Worm (Caenorhabditis elegans) whole organism, L4 larva: Measurements from ENCODE around the gene ric-8.

Experiments used
- F10B5.3 ChIP-seq: sonication (generic microtip); optimal IDR thresholded peaks from 2 replicates; lab custom pipeline; 2016; ENCODE audit warnings: mild to moderate bottlenecking, missing genetic modification characterization, missing compliant biosample characterization
- F26F4.8 ChIP-seq: fragments of 200-800 bp; sonication (Bioruptor generic); conservative IDR thresholded peaks from 2 replicates; pipeline ENCODE4 v1.3.6; 2022; ENCODE audit warnings: missing genetic modification characterization, missing compliant biosample characterization
- F44E2.7 ChIP-seq: fragments of 200-800 bp; sonication (Bioruptor generic); IDR thresholded peaks from 2 replicates; pipeline ENCODE4 v2.1.2; 2022; ENCODE audit warnings: missing genetic modification characterization, missing compliant biosample characterization
- F49E8.2 ChIP-seq: sonication (generic microtip); optimal IDR thresholded peaks from 2 replicates; lab custom pipeline; 2016; ENCODE audit warnings: missing compliant biosample characterization, mild to moderate bottlenecking, missing genetic modification characterization, borderline replicate concordance
- T20F7.1 ChIP-seq: fragments of 200-800 bp; sonication (Bioruptor generic); optimal IDR thresholded peaks from 2 replicates; lab custom pipeline; 2018; ENCODE audit warnings: mild to moderate bottlenecking, missing genetic modification characterization, missing compliant biosample characterization
- Y105C5A.15 ChIP-seq: fragments of 200-800 bp; sonication (Bioruptor generic); IDR thresholded peaks from 2 replicates; pipeline ENCODE4 v1.3.6; 2022; ENCODE audit warnings: missing genetic modification characterization, missing compliant biosample characterization
- Y48G9A.11 ChIP-seq: fragments of 200-800 bp; sonication (Bioruptor generic); IDR thresholded peaks from 2 replicates; pipeline ENCODE4 v1.3.6; 2022; ENCODE audit warnings: missing genetic modification reagents, missing genetic modification characterization, missing compliant biosample characterization
- aha-1 ChIP-seq: fragments of 150-350 bp; peaks from one replicate; lab custom pipeline; 2014; ENCODE audit warnings: missing biosample characterization, missing genetic modification characterization
- ceh-20 ChIP-seq: fragments of 200-800 bp; sonication (Bioruptor generic); IDR thresholded peaks from 2 replicates; pipeline ENCODE4 v1.3.6; 2022; ENCODE audit warnings: missing genetic modification reagents, missing genetic modification characterization, missing compliant biosample characterization
- ceh-32 ChIP-seq: sonication (generic microtip); optimal IDR thresholded peaks from 2 replicates; lab custom pipeline; 2016; ENCODE audit warnings: mild to moderate bottlenecking, missing genetic modification characterization, missing compliant biosample characterization; ENCODE audit not compliant: poor library complexity
- daf-12 ChIP-seq: fragments of 150-350 bp; optimal IDR thresholded peaks from 2 replicates; lab custom pipeline; 2014; ENCODE audit warnings: missing biosample characterization, missing genetic modification reagents, missing genetic modification characterization
- daf-16 ChIP-seq, 3 experiments: sonication (generic microtip); optimal IDR thresholded peaks; 2 replicates each; lab custom pipeline; 2016 to 2017; ENCODE audit warnings: missing genetic modification characterization in 3 of 3, missing genetic modification reagents in 3 of 3, mild to moderate bottlenecking in 2 of 3, missing compliant biosample characterization in 2 of 3, missing biosample characterization in 1 of 3, moderate library complexity in 1 of 3
- daf-8 ChIP-seq: fragments of 200-800 bp; sonication (Bioruptor generic); IDR thresholded peaks from 2 replicates; pipeline ENCODE4 v1.3.6; 2022; ENCODE audit warnings: missing genetic modification characterization, missing compliant biosample characterization
- dmd-8 ChIP-seq: fragments of 200-800 bp; sonication (Bioruptor generic); IDR thresholded peaks from 2 replicates; pipeline ENCODE4 v1.3.6; 2022; ENCODE audit warnings: missing genetic modification characterization, missing compliant biosample characterization
- dpl-1 ChIP-seq: fragments of 150-350 bp; optimal IDR thresholded peaks from 2 replicates; lab custom pipeline; 2014; ENCODE audit warnings: missing biosample characterization, missing genetic modification reagents, missing genetic modification characterization
- duxl-1 ChIP-seq: sonication (generic microtip); optimal IDR thresholded peaks from 2 replicates; lab custom pipeline; 2016; ENCODE audit warnings: mild to moderate bottlenecking, missing genetic modification characterization, moderate library complexity, missing compliant biosample characterization; ENCODE audit not compliant: poor library complexity
- fkh-10 ChIP-seq: fragments of 150-350 bp; optimal IDR thresholded peaks from 2 replicates; lab custom pipeline; 2014; ENCODE audit warnings: missing biosample characterization, missing genetic modification reagents, missing genetic modification characterization
- gei-8 ChIP-seq: fragments of 200-800 bp; sonication (Bioruptor generic); optimal IDR thresholded peaks from 2 replicates; lab custom pipeline; 2018; ENCODE audit warnings: mild to moderate bottlenecking, missing genetic modification characterization, missing compliant biosample characterization
- hmg-1.1 ChIP-seq: fragments of 200-800 bp; sonication (Bioruptor generic); IDR thresholded peaks from 2 replicates; pipeline ENCODE4 v1.3.6; 2022; ENCODE audit warnings: missing genetic modification reagents, missing genetic modification characterization, missing compliant biosample characterization
- jun-1 ChIP-seq: fragments of 150-350 bp; optimal IDR thresholded peaks from 2 replicates; lab custom pipeline; 2014; ENCODE audit warnings: missing biosample characterization, missing genetic modification reagents, missing genetic modification characterization
- lim-7 ChIP-seq: fragments of 200-800 bp; sonication (Bioruptor generic); IDR thresholded peaks from 2 replicates; pipeline ENCODE4 v1.3.6; 2022; ENCODE audit warnings: missing genetic modification characterization, missing compliant biosample characterization
- lin-15B ChIP-seq: fragments of 150-350 bp; sonication (generic microtip); optimal IDR thresholded peaks from 3 replicates; lab custom pipeline; 2014; ENCODE audit warnings: missing biosample characterization, missing genetic modification characterization
- lin-38 ChIP-seq: fragments of 200-800 bp; sonication (Bioruptor generic); IDR thresholded peaks from 2 replicates; pipeline ENCODE4 v1.3.6; 2022; ENCODE audit warnings: missing genetic modification reagents, missing genetic modification characterization, missing compliant biosample characterization
- madf-9 ChIP-seq: fragments of 200-800 bp; sonication (Bioruptor generic); conservative IDR thresholded peaks from 2 replicates; pipeline ENCODE4 v1.3.6; 2022; ENCODE audit warnings: missing genetic modification reagents, missing genetic modification characterization, missing compliant biosample characterization
- mep-1 ChIP-seq: fragments of 150-350 bp; sonication (generic microtip); optimal IDR thresholded peaks from 3 replicates; lab custom pipeline; 2014; ENCODE audit warnings: missing biosample characterization, missing genetic modification characterization
- mxl-3 ChIP-seq: fragments of 200-800 bp; sonication (Bioruptor generic); optimal IDR thresholded peaks from 2 replicates; lab custom pipeline; 2018; ENCODE audit warnings: mild to moderate bottlenecking, missing genetic modification characterization, missing compliant biosample characterization
- nhr-11 ChIP-seq: fragments of 150-350 bp; optimal IDR thresholded peaks from 2 replicates; lab custom pipeline; 2014; ENCODE audit warnings: missing biosample characterization, missing genetic modification characterization
- nhr-237 ChIP-seq: sonication (generic microtip); optimal IDR thresholded peaks from 2 replicates; lab custom pipeline; 2017; ENCODE audit warnings: missing biosample characterization, missing genetic modification characterization
- nhr-28 ChIP-seq: fragments of 150-350 bp; optimal IDR thresholded peaks from 2 replicates; lab custom pipeline; 2014; ENCODE audit warnings: missing biosample characterization, missing genetic modification characterization
- nhr-41 ChIP-seq: fragments of 200-800 bp; sonication (Bioruptor generic); IDR thresholded peaks from 2 replicates; pipeline ENCODE4 v1.3.6; 2022; ENCODE audit warnings: missing genetic modification reagents, missing genetic modification characterization, missing compliant biosample characterization
- nhr-42 ChIP-seq: fragments of 200-800 bp; sonication (Bioruptor generic); IDR thresholded peaks from 2 replicates; pipeline ENCODE4 v1.3.6; 2022; ENCODE audit warnings: missing genetic modification characterization, missing compliant biosample characterization
- nhr-48 ChIP-seq: sonication (generic microtip); optimal IDR thresholded peaks from 2 replicates; lab custom pipeline; 2016; ENCODE audit warnings: mild to moderate bottlenecking, missing genetic modification characterization, missing compliant biosample characterization
- php-3 ChIP-seq: fragments of 200-800 bp; sonication (Bioruptor generic); IDR thresholded peaks from 2 replicates; pipeline ENCODE4 v1.3.6; 2022; ENCODE audit warnings: missing genetic modification reagents, missing genetic modification characterization, missing compliant biosample characterization
- sdz-12 ChIP-seq: fragments of 200-800 bp; sonication (Bioruptor generic); optimal IDR thresholded peaks from 2 replicates; lab custom pipeline; 2018; ENCODE audit warnings: mild to moderate bottlenecking, missing genetic modification characterization, missing compliant biosample characterization
- skn-1 ChIP-seq: fragments of 150-350 bp; optimal IDR thresholded peaks from 2 replicates; lab custom pipeline; 2014; ENCODE audit warnings: missing biosample characterization, missing genetic modification characterization
- snpc-4 ChIP-seq: fragments of 150-350 bp; optimal IDR thresholded peaks from 2 replicates; lab custom pipeline; 2014; ENCODE audit warnings: missing biosample characterization, missing genetic modification characterization
- spr-1 ChIP-seq: sonication (generic microtip); optimal IDR thresholded peaks from 2 replicates; lab custom pipeline; 2016; ENCODE audit warnings: mild to moderate bottlenecking, missing genetic modification characterization, missing compliant biosample characterization
- unc-130 ChIP-seq: sonication (generic microtip); optimal IDR thresholded peaks from 2 replicates; lab custom pipeline; 2016; ENCODE audit warnings: missing genetic modification reagents, missing genetic modification characterization, missing compliant biosample characterization
- unc-39 ChIP-seq: sonication (generic microtip); optimal IDR thresholded peaks from 2 replicates; lab custom pipeline; 2017; ENCODE audit warnings: missing biosample characterization, missing genetic modification characterization

The ric-8 gene

DNA sequence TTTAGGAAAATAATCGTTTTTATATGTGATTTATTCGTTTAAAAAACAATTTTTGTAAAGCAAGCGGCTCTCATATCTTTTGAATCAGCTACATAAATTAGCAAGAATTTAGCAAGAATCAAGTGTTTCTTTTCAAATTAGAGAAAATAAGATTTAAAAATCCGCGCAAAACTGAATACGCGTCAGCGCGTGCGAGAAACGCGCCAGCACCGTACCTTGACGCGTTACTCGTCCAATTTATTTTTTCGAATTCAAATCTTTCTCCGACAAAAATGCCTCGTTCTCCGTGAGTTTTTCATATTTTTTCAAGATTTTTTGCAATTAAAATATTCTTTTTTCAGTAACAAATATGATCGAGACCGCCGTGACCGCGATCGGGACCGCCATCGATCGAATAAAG lies 33.5 kb downstream of the ric-8 start, which contains the start of gene Y94H6A.3 (continued):
- TF ChIP-seq nhr-48 (tag; lab: Kevin White, UChicago) (peak; percentile 16), aha-1 (tag; lab: Kevin White, UChicago) (peak; percentile 92), nhr-42 (GFP tag; lab: Robert Waterston, UW) (peak; percentile 74; the same call in 1 of the 2 replicates), duxl-1 (tag; lab: Kevin White, UChicago) (peak; percentile 65), gei-8 (GFP tag; lab: Kevin White, UChicago) (no peak), mep-1 (tag; lab: Kevin White, UChicago) (peak; percentile 74), nhr-41 (GFP tag; lab: Robert Waterston, UW) (no peak), php-3 (0 out of 2 replicates have a peak, but pooled peaks have one; percentile 43), dpl-1 (peak; percentile 98), unc-130 (GFP tag; lab: Kevin White, UChicago) (no peak), ceh-20 (GFP tag; lab: Robert Waterston, UW) (peak; percentile 74), F10B5.3 (peak; percentile 56), spr-1 (tag; lab: Kevin White, UChicago) (peak; percentile 67), madf-9 (GFP tag; lab: Robert Waterston, UW) (0 out of 2 replicates have a peak, but pooled peaks have one; percentile 20), F44E2.7 (GFP tag; lab: Robert Waterston, UW) (no peak), sdz-12 (GFP tag; lab: Kevin White, UChicago) (no peak), nhr-28 (tag; lab: Kevin White, UChicago) (peak; percentile 54), jun-1 (tag; lab: Kevin White, UChicago) (peak; percentile 80), daf-16 (GFP tag; optimal IDR thresholded peaks at IDR 0.05; lab: Kevin White, UChicago) (peak in 1 of 2 experiments; percentile 32), daf-16 (tag; optimal IDR thresholded peaks at IDR 0.05; lab: Kevin White, UChicago) (peak; percentile 34), lin-15B (tag; lab: Kevin White, UChicago) (peak; percentile 55), lin-38 (peak; percentile 91)

DNA sequence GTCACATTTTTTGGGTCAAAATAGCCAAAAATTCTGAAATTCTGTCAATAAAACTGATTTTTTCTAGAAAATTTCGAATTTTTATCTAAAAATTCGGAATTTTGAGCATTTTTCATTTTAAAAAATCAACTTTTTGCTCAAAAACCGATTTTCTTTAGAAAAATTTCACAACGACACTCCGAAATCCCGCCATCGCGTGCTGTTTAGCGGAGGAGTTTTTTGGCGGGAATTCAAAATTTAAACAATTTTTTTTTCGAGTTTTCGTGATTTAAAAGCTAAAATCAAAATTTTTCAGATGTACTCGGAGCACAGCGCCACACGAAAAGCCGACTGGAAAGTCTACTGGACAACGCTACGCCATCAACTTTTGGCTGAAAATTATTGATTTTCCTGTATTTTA lies 34.9 kb downstream of the ric-8 start:
- TF ChIP-seq T20F7.1 (GFP tag; lab: Kevin White, UChicago) (peak; percentile 57), Y48G9A.11 (GFP tag; lab: Robert Waterston, UW) (peak; percentile 94), lin-38 (0 out of 2 replicates have a peak, but pooled peaks have one; percentile 3), dpl-1 (peak; percentile 45), hmg-1.1 (no peak)

DNA sequence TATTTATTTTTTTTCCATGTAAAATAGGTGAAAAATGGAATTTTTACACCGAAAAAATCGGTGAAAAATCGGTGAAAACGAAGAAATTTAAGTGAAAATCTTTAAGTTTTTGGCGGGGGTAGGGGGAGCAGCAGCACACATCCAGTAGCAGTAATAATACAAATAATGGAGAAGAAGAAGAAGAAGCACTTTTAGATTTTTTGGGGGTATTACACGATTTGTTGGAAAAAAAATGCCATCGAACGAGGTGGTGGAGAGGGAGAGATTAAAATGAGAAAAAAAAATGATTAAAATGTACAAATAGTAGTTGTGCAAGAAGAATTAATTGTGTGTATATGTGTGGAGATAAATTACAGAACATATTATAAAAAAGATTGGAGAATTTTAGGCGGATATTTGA lies 35.4 kb downstream of the ric-8 start:
- TF ChIP-seq nhr-237 (tag; lab: Kevin White, UChicago) (no peak), mxl-3 (GFP tag; lab: Kevin White, UChicago) (no peak), lim-7 (no peak), unc-39 (tag; lab: Kevin White, UChicago) (no peak), F10B5.3 (no peak), fkh-10 (GFP tag; lab: Kevin White, UChicago) (no peak), Y105C5A.15 (no peak), hmg-1.1 (no peak), skn-1 (tag; lab: Kevin White, UChicago) (no peak), F26F4.8 (GFP tag; lab: Robert Waterston, UW) (no peak), unc-130 (GFP tag; lab: Kevin White, UChicago) (no peak), daf-12 (tag; lab: Kevin White, UChicago) (no peak), dmd-8 (GFP tag; lab: Robert Waterston, UW) (no peak), nhr-11 (no peak), nhr-42 (GFP tag; lab: Robert Waterston, UW) (no peak), snpc-4 (tag; lab: Kevin White, UChicago) (no peak), ceh-32 (no peak), daf-8 (GFP tag; lab: Robert Waterston, UW) (no peak), duxl-1 (tag; lab: Kevin White, UChicago) (no peak), F49E8.2 (no peak)
